Worm (Caenorhabditis elegans): ENCODE measurements around the gene clec-72.

Gene clec-72

DNA sequence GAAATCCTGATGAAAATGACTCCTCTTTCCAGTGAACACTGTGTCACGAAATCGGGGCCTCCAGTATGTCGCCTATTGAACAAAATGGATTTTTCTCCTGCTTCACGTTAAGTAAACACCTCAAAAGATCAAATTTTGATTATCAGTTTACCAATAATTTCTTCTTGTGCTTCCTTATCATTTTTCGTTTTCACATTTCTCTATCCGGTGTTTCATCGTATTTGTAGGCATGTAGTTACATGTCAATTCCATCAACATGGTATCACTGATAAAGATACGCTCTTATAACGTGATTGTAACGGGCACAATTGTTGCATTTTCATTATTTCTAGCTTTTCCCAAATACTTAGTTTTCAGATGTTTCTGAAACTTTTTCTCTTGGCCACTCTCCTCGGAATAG is at the start of gene clec-72:
Gene clec-72, plus strand, starts transcription at position 358 of the 400 bp plus-strand sequence.
- TF ChIP-seq Y75B8A.6 (GFP tag; IDR thresholded peaks at IDR 0.05) = 0 out of 2 replicates have a peak, but pooled peaks have one; percentile 7
- TF ChIP-seq tra-1 (GFP tag; IDR thresholded peaks at IDR 0.05) = 0 out of 2 replicates have a peak, but pooled peaks have one; percentile 31
- peak; percentile 99 for TF ChIP-seq nhr-28 (tag; optimal IDR thresholded peaks at IDR 0.05)
- TF ChIP-seq ceh-62 (tag; optimal IDR thresholded peaks at IDR 0.05) = no peak
- TF ChIP-seq spr-3 (GFP tag; optimal IDR thresholded peaks at IDR 0.05) = no peak
- TF ChIP-seq snpc-1.2 (GFP tag; IDR thresholded peaks at IDR 0.05) = no peak
- no peak for TF ChIP-seq hlh-30 (tag; optimal IDR thresholded peaks at IDR 0.05; ENCODE audit: insufficient read depth)
- TF ChIP-seq dmd-9 (GFP tag; IDR thresholded peaks at IDR 0.05) = no peak
- no peak for TF ChIP-seq daf-19 (GFP tag; conservative IDR thresholded peaks at IDR 0.05)
- TF ChIP-seq arid-1 (GFP tag; conservative IDR thresholded peaks at IDR 0.05) = no peak
- TF ChIP-seq rbr-2 (tag; optimal IDR thresholded peaks at IDR 0.05) = no peak
- TF ChIP-seq lin-38 (GFP tag; IDR thresholded peaks at IDR 0.05) = no peak
- no peak for TF ChIP-seq ceh-82 (tag; optimal IDR thresholded peaks at IDR 0.05)
- peak; percentile 98 for TF ChIP-seq pqm-1 (tag; optimal IDR thresholded peaks at IDR 0.05)
- no peak for TF ChIP-seq F26F4.8 (GFP tag; conservative IDR thresholded peaks at IDR 0.05)
- no peak for TF ChIP-seq gei-8 (GFP tag; optimal IDR thresholded peaks at IDR 0.05)
- no peak for TF ChIP-seq nhr-41 (GFP tag; IDR thresholded peaks at IDR 0.05)
- TF ChIP-seq dmd-6 (GFP tag; IDR thresholded peaks at IDR 0.05) = peak; percentile 92
- no peak for TF ChIP-seq cey-2 (tag; optimal IDR thresholded peaks at IDR 0.05; ENCODE audit: borderline replicate concordance, insufficient read depth)
- TF ChIP-seq daf-12 (tag; optimal IDR thresholded peaks at IDR 0.05) = no peak
- TF ChIP-seq mxl-2 (GFP tag; conservative IDR thresholded peaks at IDR 0.05) = no peak
- TF ChIP-seq daf-16 (GFP tag; optimal IDR thresholded peaks at IDR 0.05) = no peak
- TF ChIP-seq daf-16 (tag; optimal IDR thresholded peaks at IDR 0.05) = peak; percentile 97
- TF ChIP-seq spr-1 (tag; optimal IDR thresholded peaks at IDR 0.05) = no peak
- TF ChIP-seq php-3 (GFP tag; IDR thresholded peaks at IDR 0.05) = peak; percentile 34; the same call in 1 of the 2 replicates
- peak; percentile 5 for TF ChIP-seq mxl-3 (GFP tag; optimal IDR thresholded peaks at IDR 0.05)
- TF ChIP-seq lin-39 (tag; optimal IDR thresholded peaks at IDR 0.05) = no peak
- TF ChIP-seq nhr-77 (tag; optimal IDR thresholded peaks at IDR 0.05) = peak; percentile 88
- peak; percentile 49; the same call in 1 of the 2 replicates for TF ChIP-seq lin-1 (GFP tag; IDR thresholded peaks at IDR 0.05)
- TF ChIP-seq hlh-11 (tag; optimal IDR thresholded peaks at IDR 0.05) = peak; percentile 66
- TF ChIP-seq mdl-1 (tag; optimal IDR thresholded peaks at IDR 0.05) = peak in 1 of 2 experiments; percentile 50
- TF ChIP-seq Y105C5A.15 (GFP tag; IDR thresholded peaks at IDR 0.05) = no peak
- no peak for TF ChIP-seq madf-9 (GFP tag; conservative IDR thresholded peaks at IDR 0.05)
- TF ChIP-seq nhr-11 (tag; optimal IDR thresholded peaks at IDR 0.05) = no peak
- TF ChIP-seq duxl-1 (tag; optimal IDR thresholded peaks at IDR 0.05; ENCODE audit: poor library complexity) = no peak
- no peak for TF ChIP-seq sdz-12 (GFP tag; optimal IDR thresholded peaks at IDR 0.05)
- TF ChIP-seq lin-15B (tag; optimal IDR thresholded peaks at IDR 0.05) = no peak
- TF ChIP-seq unc-62 (GFP tag; optimal IDR thresholded peaks at IDR 0.05 in 1 of 2) = peak in 1 of 2 experiments; percentile 51
- no peak for TF ChIP-seq unc-62 (tag; optimal IDR thresholded peaks at IDR 0.05)

DNA sequence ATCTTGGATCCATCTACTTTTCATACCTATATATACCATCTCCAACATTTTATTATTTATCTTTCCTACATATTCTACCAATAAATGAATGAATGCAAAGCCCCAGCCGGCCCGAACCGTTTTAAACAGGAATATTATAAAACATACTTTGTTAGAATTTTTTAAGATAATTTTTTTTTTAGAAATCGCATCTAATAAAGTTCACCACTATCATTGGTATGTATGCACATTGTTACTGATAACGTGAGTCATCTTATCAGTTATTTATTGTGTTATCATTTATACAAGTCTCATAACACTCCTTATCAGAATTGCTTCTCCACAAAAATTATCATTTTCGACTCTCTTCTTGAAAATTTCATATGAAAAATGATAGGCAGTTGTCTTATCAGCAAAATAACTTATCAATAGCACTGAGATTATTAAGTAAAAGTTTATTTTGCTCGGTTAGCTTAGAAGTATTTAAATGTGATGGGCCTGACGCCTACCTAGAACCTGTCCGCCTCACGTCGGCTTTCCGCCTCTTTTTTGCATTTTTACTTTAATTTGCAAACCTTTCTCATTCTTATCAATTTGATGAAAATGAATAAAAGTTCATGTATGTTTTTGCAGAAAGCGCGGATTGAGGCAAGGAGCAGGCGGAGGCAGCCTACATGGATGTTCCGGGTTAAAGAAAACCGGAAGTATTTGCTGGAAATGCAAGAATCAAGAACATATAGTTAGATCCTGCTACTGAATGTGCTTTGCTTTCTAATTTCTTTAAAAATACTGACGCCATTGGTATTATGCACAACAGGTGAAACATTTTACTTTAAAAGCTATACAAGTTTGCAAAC is 44.7 kb upstream of the clec-72 start, which contains the start of gene srz-62:
Gene srz-62, plus strand, starts transcription at position 786 of the 836 bp plus-strand sequence.
- peak in 1 of 2 experiments; percentile 76 for TF ChIP-seq daf-16 (GFP tag; optimal IDR thresholded peaks at IDR 0.05)
- peak; percentile 97 for TF ChIP-seq daf-16 (tag; optimal IDR thresholded peaks at IDR 0.05)
- peak; percentile 75 for TF ChIP-seq nhr-6 (tag; optimal IDR thresholded peaks at IDR 0.05)
- TF ChIP-seq pha-4 (GFP tag; IDR thresholded peaks at IDR 0.05) = no peak
- peak; percentile 16 for TF ChIP-seq pha-4 (tag; optimal IDR thresholded peaks at IDR 0.05)
- TF ChIP-seq F44E2.7 (GFP tag; IDR thresholded peaks at IDR 0.05) = no peak
- TF ChIP-seq hlh-11 (tag; optimal IDR thresholded peaks at IDR 0.05) = peak; percentile 86
- TF ChIP-seq php-3 (GFP tag; IDR thresholded peaks at IDR 0.05) = peak; percentile 98
- TF ChIP-seq ztf-7 (tag; optimal IDR thresholded peaks at IDR 0.05) = no peak
- peak; percentile 47 for TF ChIP-seq duxl-1 (tag; optimal IDR thresholded peaks at IDR 0.05; ENCODE audit: poor library complexity)
- peak; percentile 99 for TF ChIP-seq dmd-6 (GFP tag; IDR thresholded peaks at IDR 0.05)
- peak; percentile 66; the same call in 1 of the 2 replicates for TF ChIP-seq ceh-20 (GFP tag; IDR thresholded peaks at IDR 0.05)
- TF ChIP-seq dve-1 (tag; optimal IDR thresholded peaks at IDR 0.05; ENCODE audit: insufficient read depth) = no peak
- no peak for TF ChIP-seq R02D3.7 (tag; optimal IDR thresholded peaks at IDR 0.05)
- no peak for TF ChIP-seq zag-1 (tag; optimal IDR thresholded peaks at IDR 0.05)
- TF ChIP-seq ceh-28 (tag; optimal IDR thresholded peaks at IDR 0.05) = no peak
- peak; percentile 13 for TF ChIP-seq mxl-3 (GFP tag; optimal IDR thresholded peaks at IDR 0.05)
- peak; percentile 53 for TF ChIP-seq T20F7.1 (GFP tag; optimal IDR thresholded peaks at IDR 0.05)
